Fruit fly (Drosophila melanogaster) whole organism, embryonic: ENCODE results near the gene Cpr67Fa2.
A peak's percentile ranks its signal among the peaks of the same experiment; 100 is the strongest.

Experiments used
- ATbp ChIP-seq: fragments of 200-800 bp; sonication (Bioruptor generic); optimal IDR thresholded peaks from 2 replicates; lab custom pipeline; 2017; ENCODE audit warnings: missing biosample characterization, mild to moderate bottlenecking, missing genetic modification characterization, missing genetic modification reagents
- B-H2 ChIP-seq: fragments of 200-800 bp; sonication (Bioruptor generic); optimal IDR thresholded peaks from 2 replicates; lab custom pipeline; 2018; ENCODE audit warnings: missing biosample characterization, mild to moderate bottlenecking, missing genetic modification characterization
- Bgb ChIP-seq: fragments of 200-800 bp; sonication (Bioruptor generic); IDR thresholded peaks from 2 replicates; pipeline ENCODE4 v1.3.6; 2022; ENCODE audit warnings: missing biosample characterization, missing genetic modification characterization; ENCODE audit not compliant: partially characterized antibody
- CG12219 ChIP-seq: fragments of 200-800 bp; sonication (Bioruptor generic); optimal IDR thresholded peaks from 3 replicates; lab custom pipeline; 2018; ENCODE audit warnings: missing biosample characterization, mild to moderate bottlenecking, missing genetic modification characterization
- CG14441 ChIP-seq: fragments of 200-800 bp; sonication (Bioruptor generic); IDR thresholded peaks from 2 replicates; pipeline ENCODE4 v1.3.6; 2022; ENCODE audit warnings: missing biosample characterization, missing genetic modification characterization
- CG16813 ChIP-seq: fragments of 200-800 bp; sonication (Bioruptor generic); IDR thresholded peaks from 3 replicates; pipeline ENCODE4 v1.3.6; 2022; ENCODE audit warnings: missing biosample characterization, missing genetic modification characterization; ENCODE audit not compliant: partially characterized antibody
- CG17328 ChIP-seq: fragments of 200-800 bp; sonication (Bioruptor generic); IDR thresholded peaks from 2 replicates; pipeline ENCODE4 v1.3.6; 2022; ENCODE audit warnings: missing biosample characterization, missing genetic modification characterization
- CG17568 ChIP-seq: fragments of 200-800 bp; sonication (Bioruptor generic); optimal IDR thresholded peaks from 2 replicates; lab custom pipeline; 2018; ENCODE audit warnings: missing biosample characterization, mild to moderate bottlenecking, missing genetic modification characterization, moderate library complexity
- CG18476 ChIP-seq: fragments of 200-800 bp; sonication (Bioruptor generic); optimal IDR thresholded peaks from 2 replicates; lab custom pipeline; 2016; ENCODE audit warnings: missing biosample characterization, mild to moderate bottlenecking, missing genetic modification characterization
- CG30431 ChIP-seq: fragments of 200-800 bp; sonication (Bioruptor generic); optimal IDR thresholded peaks from 2 replicates; lab custom pipeline; 2017; ENCODE audit warnings: missing biosample characterization, missing genetic modification characterization
- CG3065 ChIP-seq: fragments of 200-800 bp; sonication (Bioruptor generic); optimal IDR thresholded peaks from 2 replicates; lab custom pipeline; 2016; ENCODE audit warnings: missing biosample characterization, missing genetic modification characterization
- CG34224 ChIP-seq: fragments of 200-800 bp; sonication (Bioruptor generic); IDR thresholded peaks from 3 replicates; pipeline ENCODE4 v1.3.6; 2022; ENCODE audit warnings: missing biosample characterization, missing genetic modification characterization; ENCODE audit not compliant: partially characterized antibody
- CG4282 ChIP-seq: fragments of 200-800 bp; sonication (Bioruptor generic); optimal IDR thresholded peaks from 2 replicates; lab custom pipeline; 2016; ENCODE audit warnings: missing biosample characterization, missing genetic modification characterization
- CG4404 ChIP-seq: fragments of 200-800 bp; sonication (Bioruptor generic); IDR thresholded peaks from 2 replicates; pipeline ENCODE4 v1.3.6; 2022; ENCODE audit warnings: missing biosample characterization, missing genetic modification characterization
- CG4820 ChIP-seq: fragments of 200-800 bp; sonication (Bioruptor generic); optimal IDR thresholded peaks from 3 replicates; lab custom pipeline; 2016; ENCODE audit warnings: missing biosample characterization, missing genetic modification characterization
- CG6254 ChIP-seq: fragments of 200-800 bp; sonication (Bioruptor generic); optimal IDR thresholded peaks from 3 replicates; lab custom pipeline; 2017; ENCODE audit warnings: mild to moderate bottlenecking, missing biosample characterization, missing genetic modification reagents, missing genetic modification characterization
- CG6765 ChIP-seq: fragments of 200-800 bp; sonication (Bioruptor generic); optimal IDR thresholded peaks from 3 replicates; lab custom pipeline; 2017; ENCODE audit warnings: missing biosample characterization, mild to moderate bottlenecking, missing genetic modification characterization
- CG8478 ChIP-seq: fragments of >200 bp; optimal IDR thresholded peaks from 2 replicates; lab custom pipeline; 2018
- CG9817 ChIP-seq: fragments of 200-800 bp; sonication (Bioruptor generic); optimal IDR thresholded peaks from 2 replicates; lab custom pipeline; 2018; ENCODE audit warnings: missing biosample characterization, mild to moderate bottlenecking, missing genetic modification characterization, moderate library complexity
- CG9932 ChIP-seq: fragments of 200-800 bp; sonication (Bioruptor generic); IDR thresholded peaks from 2 replicates; pipeline ENCODE4 v1.3.6; 2022; ENCODE audit warnings: missing biosample characterization, missing genetic modification characterization
- CkIIα-i1 ChIP-seq: fragments of 200-800 bp; sonication (Bioruptor generic); IDR thresholded peaks from 2 replicates; pipeline ENCODE4 v1.3.6; 2022; ENCODE audit warnings: missing biosample characterization, missing genetic modification characterization
- D19B ChIP-seq: fragments of 200-800 bp; sonication (Bioruptor generic); optimal IDR thresholded peaks from 2 replicates; lab custom pipeline; 2017; ENCODE audit warnings: missing biosample characterization, mild to moderate bottlenecking, missing genetic modification characterization
- Dfd ChIP-seq, 2 experiments: fragments of >200 bp; optimal IDR thresholded peaks; 2 replicates each; lab custom pipeline; 2017; ENCODE audit warnings: missing biosample characterization in 2 of 2, missing genetic modification characterization in 2 of 2
- Doc3 ChIP-seq: fragments of 200-800 bp; sonication (Bioruptor generic); IDR thresholded peaks from 3 replicates; pipeline ENCODE4 v1.3.6; 2022; ENCODE audit warnings: missing biosample characterization, missing genetic modification characterization; ENCODE audit not compliant: partially characterized antibody
- Hmr ChIP-seq: fragments of 200-800 bp; sonication (Bioruptor generic); optimal IDR thresholded peaks from 3 replicates; lab custom pipeline; 2017; ENCODE audit warnings: mild to moderate bottlenecking, missing biosample characterization, missing genetic modification reagents, missing genetic modification characterization
- Myb ChIP-seq: fragments of 200-800 bp; sonication (Bioruptor generic); optimal IDR thresholded peaks from 2 replicates; lab custom pipeline; 2016; ENCODE audit warnings: missing biosample characterization, missing genetic modification characterization
- NC2α ChIP-seq: fragments of 200-800 bp; sonication (Bioruptor generic); optimal IDR thresholded peaks from 2 replicates; lab custom pipeline; 2016; ENCODE audit warnings: missing biosample characterization, missing genetic modification characterization
- Oaz ChIP-seq: fragments of 200-800 bp; sonication (Bioruptor generic); IDR thresholded peaks from 2 replicates; pipeline ENCODE4 v1.3.6; 2022; ENCODE audit warnings: missing biosample characterization, missing genetic modification characterization
- TFAM ChIP-seq: fragments of 200-800 bp; sonication (Bioruptor generic); optimal IDR thresholded peaks from 2 replicates; lab custom pipeline; 2017; ENCODE audit warnings: missing biosample characterization, missing genetic modification characterization, inconsistent platforms
- Tbp ChIP-seq: fragments of >200 bp; optimal IDR thresholded peaks from 2 replicates; lab custom pipeline; 2018; ENCODE audit warnings: missing biosample characterization, missing genetic modification characterization
- ash1 ChIP-seq: fragments of 200-800 bp; sonication (Bioruptor generic); optimal IDR thresholded peaks from 2 replicates; lab custom pipeline; 2018; ENCODE audit warnings: missing biosample characterization, mild to moderate bottlenecking, missing genetic modification characterization
- ato ChIP-seq: fragments of 200-800 bp; sonication (Bioruptor generic); IDR thresholded peaks from 2 replicates; pipeline ENCODE4 v1.3.6; 2022; ENCODE audit warnings: missing biosample characterization, missing genetic modification characterization; ENCODE audit not compliant: partially characterized antibody
- bbx ChIP-seq: fragments of 200-800 bp; sonication (Bioruptor generic); IDR thresholded peaks from 2 replicates; pipeline ENCODE4 v1.3.6; 2022; ENCODE audit warnings: missing biosample characterization, missing genetic modification characterization; ENCODE audit not compliant: partially characterized antibody
- bigmax ChIP-seq: fragments of 200-800 bp; sonication (Bioruptor generic); optimal IDR thresholded peaks from 2 replicates; lab custom pipeline; 2018; ENCODE audit warnings: missing biosample characterization, mild to moderate bottlenecking, missing genetic modification characterization
- dimm ChIP-seq: fragments of 200-800 bp; sonication (Bioruptor generic); IDR thresholded peaks from 2 replicates; pipeline ENCODE4 v1.3.6; 2022; ENCODE audit warnings: missing biosample characterization, missing genetic modification characterization
- dysf ChIP-seq: fragments of 200-800 bp; sonication (Bioruptor generic); IDR thresholded peaks from 3 replicates; pipeline ENCODE4 v1.3.6; 2022; ENCODE audit warnings: missing biosample characterization, missing genetic modification characterization
- eve ChIP-seq, 2 experiments: fragments of >200 bp; optimal IDR thresholded peaks; 2 replicates each; lab custom pipeline; 2017; ENCODE audit warnings: missing biosample characterization in 2 of 2, missing genetic modification characterization in 2 of 2
- jigr1 ChIP-seq: fragments of 200-800 bp; sonication (Bioruptor generic); IDR thresholded peaks from 3 replicates; pipeline ENCODE4 v1.3.6; 2022; ENCODE audit warnings: missing biosample characterization, missing genetic modification characterization
- kah ChIP-seq: fragments of 200-800 bp; sonication (Bioruptor generic); optimal IDR thresholded peaks from 2 replicates; lab custom pipeline; 2018; ENCODE audit warnings: missing biosample characterization, mild to moderate bottlenecking, missing genetic modification characterization
- prd ChIP-seq, 3 experiments: fragments of >200 bp in 2 of 3; fragments of 200-800 bp in 1 of 3; sonication (Bioruptor generic) in 1 of 3; optimal IDR thresholded peaks in 2 of 3; IDR thresholded peaks in 1 of 3; 2 replicates in 2 of 3; 3 replicates in 1 of 3; pipeline versions ENCODE4 v1.3.6 to Lab custom; 2017 to 2022; ENCODE audit warnings: missing biosample characterization in 1 of 3, missing genetic modification characterization in 1 of 3
- salm ChIP-seq: fragments of 200-800 bp; sonication (Bioruptor generic); optimal IDR thresholded peaks from 2 replicates; lab custom pipeline; 2018; ENCODE audit warnings: missing biosample characterization, mild to moderate bottlenecking, missing genetic modification characterization
- sens ChIP-seq: fragments of 200-800 bp; sonication (Bioruptor generic); peaks from one replicate; lab custom pipeline; 2016; ENCODE audit warnings: missing biosample characterization, missing genetic modification characterization
- sens-2 ChIP-seq: fragments of 200-800 bp; sonication (Bioruptor generic); IDR thresholded peaks from 2 replicates; pipeline ENCODE4 v1.3.6; 2022; ENCODE audit warnings: missing biosample characterization, missing genetic modification characterization
- sim ChIP-seq: fragments of 200-800 bp; sonication (Bioruptor generic); IDR thresholded peaks from 2 replicates; pipeline ENCODE4 v1.3.6; 2022; ENCODE audit warnings: missing biosample characterization, missing genetic modification characterization
- sob ChIP-seq: fragments of 200-800 bp; sonication (Bioruptor generic); IDR thresholded peaks from 2 replicates; pipeline ENCODE4 v1.3.6; 2022; ENCODE audit warnings: missing biosample characterization, missing genetic modification characterization
- stwl ChIP-seq: fragments of 200-800 bp; sonication (Bioruptor generic); optimal IDR thresholded peaks from 3 replicates; lab custom pipeline; 2018; ENCODE audit warnings: missing biosample characterization, mild to moderate bottlenecking, missing genetic modification characterization, moderate library complexity
- tna ChIP-seq: fragments of 200-800 bp; sonication (Bioruptor generic); IDR thresholded peaks from 2 replicates; pipeline ENCODE4 v1.3.6; 2022; ENCODE audit warnings: missing biosample characterization, missing genetic modification characterization; ENCODE audit not compliant: partially characterized antibody
- twi ChIP-seq: fragments of 200-800 bp; optimal IDR thresholded peaks from 2 replicates; lab custom pipeline; 2019; ENCODE audit warnings: missing biosample characterization, mild to moderate bottlenecking, missing genetic modification characterization, moderate library complexity
- vnd ChIP-seq: fragments of 200-800 bp; sonication (Bioruptor generic); IDR thresholded peaks from 3 replicates; pipeline ENCODE4 v1.3.6; 2022; ENCODE audit warnings: missing biosample characterization, missing genetic modification characterization; ENCODE audit not compliant: partially characterized antibody
- wek ChIP-seq: fragments of 200-800 bp; sonication (Bioruptor generic); optimal IDR thresholded peaks from 3 replicates; lab custom pipeline; 2018; ENCODE audit warnings: missing biosample characterization, mild to moderate bottlenecking, missing genetic modification characterization, moderate library complexity
- zen ChIP-seq: fragments of 200-800 bp; sonication (Bioruptor generic); optimal IDR thresholded peaks from 3 replicates; lab custom pipeline; 2018; ENCODE audit warnings: missing biosample characterization, mild to moderate bottlenecking, missing genetic modification characterization, moderate library complexity

The Cpr67Fa2 gene

dm6 chr3L:10871534-10871933 is 20.0 kb upstream of the Cpr67Fa2 start (continued):
- TF ChIP-seq CG17568 (GFP tag; lab: Kevin White, UChicago) (no peak), TFAM (no peak), ash1 (no peak), NC2α (GFP tag; lab: Kevin White, UChicago) (no peak), zen (tag; lab: Kevin White, UChicago) (no peak), B-H2 (GFP tag; lab: Kevin White, UChicago) (no peak), CG4404 (GFP tag; lab: Robert Waterston, UW) (no peak), CG16813 (GFP tag; lab: Robert Waterston, UW) (no peak), CG12219 (GFP tag; lab: Kevin White, UChicago) (no peak), sob (GFP tag; lab: Robert Waterston, UW) (no peak), sens-2 (no peak), twi (tag; lab: Kevin White, UChicago) (no peak), D19B (no peak), tna (GFP tag; lab: Robert Waterston, UW) (peak; percentile 64), CG3065 (GFP tag; lab: Kevin White, UChicago) (no peak), CG18476 (GFP tag; lab: Kevin White, UChicago) (no peak), CkIIα-i1 (GFP tag; lab: Robert Waterston, UW) (no peak), CG9932 (GFP tag; lab: Robert Waterston, UW) (no peak), sim (GFP tag; lab: Robert Waterston, UW) (no peak), CG34224 (GFP tag; lab: Robert Waterston, UW) (no peak), ato (GFP tag; lab: Robert Waterston, UW) (no peak), Dfd (GFP tag; optimal IDR thresholded peaks at IDR 0.05; lab: Kevin White, UChicago) (no peak), Oaz (GFP tag; lab: Robert Waterston, UW) (no peak), kah (GFP tag; lab: Kevin White, UChicago) (no peak), dysf (no peak), vnd (GFP tag; lab: Robert Waterston, UW) (no peak), Bgb (GFP tag; lab: Robert Waterston, UW) (no peak), Myb (GFP tag; lab: Kevin White, UChicago) (no peak), Doc3 (GFP tag; lab: Robert Waterston, UW) (no peak), jigr1 (GFP tag; lab: Robert Waterston, UW) (no peak), CG6254 (GFP tag; lab: Kevin White, UChicago) (no peak), sens (GFP tag; lab: Kevin White, UChicago) (peak; percentile 67), eve (GFP tag; optimal IDR thresholded peaks at IDR 0.05; lab: Kevin White, UChicago) (no peak), salm (tag; lab: Kevin White, UChicago) (no peak), CG17328 (GFP tag; lab: Robert Waterston, UW) (no peak), stwl (tag; lab: Kevin White, UChicago) (no peak), bbx (GFP tag; lab: Robert Waterston, UW) (0 out of 2 replicates have a peak, but pooled peaks have one; percentile 14), CG8478 (peak; percentile 3), CG14441 (GFP tag; lab: Robert Waterston, UW) (no peak)
- TF ChIP-seq, all 482 proteins: peak for 11

DNA sequence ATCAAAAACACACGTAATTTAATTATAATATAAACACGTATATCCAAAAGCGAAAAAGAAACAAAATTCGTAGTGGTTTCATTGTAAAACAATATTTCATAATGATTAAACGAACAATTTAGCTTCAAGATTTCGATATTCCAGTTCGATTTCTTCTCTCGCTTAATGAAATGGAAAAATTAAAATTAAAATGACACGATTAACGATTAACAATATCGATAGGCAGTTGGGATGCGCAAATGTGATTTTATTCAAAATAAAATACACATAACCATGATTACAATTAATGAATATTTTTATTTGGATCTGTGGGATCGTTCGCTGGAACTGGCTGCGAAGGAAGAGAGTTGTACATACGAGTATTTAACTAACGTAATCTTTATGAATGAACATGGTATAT is 15.5 kb upstream of the Cpr67Fa2 start:
- TF ChIP-seq CG9817 (tag; lab: Kevin White, UChicago) (no peak), dimm (GFP tag; lab: Robert Waterston, UW) (no peak), prd (optimal IDR thresholded peaks at IDR 0.05; lab: Kevin White, UChicago) (no peak), prd (GFP tag; IDR thresholded peaks at IDR 0.05; lab: Robert Waterston, UW) (no peak), Bgb (GFP tag; lab: Robert Waterston, UW) (0 out of 2 replicates have a peak, but pooled peaks have one; percentile 22), Hmr (GFP tag; lab: Kevin White, UChicago) (no peak), Tbp (GFP tag; lab: Kevin White, UChicago) (no peak), wek (GFP tag; lab: Kevin White, UChicago) (no peak), CG4820 (GFP tag; lab: Kevin White, UChicago) (no peak), tna (GFP tag; lab: Robert Waterston, UW) (peak; percentile 96), CG4282 (GFP tag; lab: Kevin White, UChicago) (no peak), CG6765 (GFP tag; lab: Kevin White, UChicago) (no peak), CG17568 (GFP tag; lab: Kevin White, UChicago) (no peak), ATbp (GFP tag; lab: Kevin White, UChicago) (no peak), CG30431 (no peak), bigmax (GFP tag; lab: Kevin White, UChicago) (no peak)
